Fruit fly (Drosophila melanogaster) whole organism: ENCODE measurements around the gene 7B2.

ENCODE experiments used
- CG8478 ChIP-seq: fragments of >200 bp; optimal IDR thresholded peaks from 2 replicates; lab custom pipeline; 2018; ENCODE audit warnings: inconsistent platforms
- Dll ChIP-seq: fragments of >200 bp; optimal IDR thresholded peaks from 2 replicates; lab custom pipeline; 2017
- EcR ChIP-seq, 2 experiments: fragments of >200 bp; optimal IDR thresholded peaks; 2 replicates each; lab custom pipeline; 2017; ENCODE audit warnings: missing biosample characterization in 2 of 2, missing genetic modification characterization in 2 of 2, missing genetic modification reagents in 2 of 2
- pan ChIP-seq: fragments of >200 bp; optimal IDR thresholded peaks from 2 replicates; lab custom pipeline; 2017
- psq ChIP-seq: fragments of >200 bp; optimal IDR thresholded peaks from 2 replicates; lab custom pipeline; 2017
- usp ChIP-seq: fragments of >200 bp; optimal IDR thresholded peaks from 2 replicates; lab custom pipeline; 2017; ENCODE audit warnings: missing biosample characterization, missing genetic modification characterization, mixed read lengths

Gene 7B2

DNA sequence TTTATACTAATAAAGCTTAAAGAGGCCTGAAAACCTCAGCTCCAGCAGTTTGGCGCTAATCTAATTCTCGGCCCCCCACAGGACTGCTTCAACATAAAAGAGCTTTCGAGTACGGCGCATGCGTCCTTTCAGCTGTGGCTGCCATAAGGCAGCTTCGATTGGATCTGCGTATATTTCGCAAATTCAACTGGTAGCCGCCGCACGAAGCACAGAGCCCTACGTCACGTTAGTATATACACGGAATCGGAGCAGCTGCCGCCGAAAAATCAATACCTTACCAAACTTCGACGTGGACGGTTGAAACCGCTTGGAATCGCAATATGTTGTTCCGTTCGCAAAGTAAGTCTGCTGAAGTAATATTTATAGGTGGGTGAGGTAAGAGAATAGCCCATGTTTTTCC lies at the start of gene 7B2:
7B2 (plus strand) TSS at position 169 of the 400 bp plus-strand sequence.
- TF ChIP-seq usp (GFP tag; lab: Kevin White, UChicago) (no peak), pan (lab: Kevin White, UChicago) (no peak)

dm6 chr3R:5327911-5328310 lies 48.7 kb upstream of the 7B2 start:
- TF ChIP-seq psq (lab: Kevin White, UChicago) (no peak), CG8478 (lab: Kevin White, UChicago) (no peak), usp (GFP tag; lab: Kevin White, UChicago) (no peak), EcR (GFP tag; optimal IDR thresholded peaks at IDR 0.05; lab: Kevin White, UChicago) (no peak), pan (lab: Kevin White, UChicago) (no peak), Dll (no peak)

dm6 chr3R:5330338-5330737 lies 46.2 kb upstream of the 7B2 start:
- TF ChIP-seq pan (lab: Kevin White, UChicago) = no peak
- TF ChIP-seq EcR (GFP tag; optimal IDR thresholded peaks at IDR 0.05; lab: Kevin White, UChicago) = no peak
- TF ChIP-seq CG8478 (lab: Kevin White, UChicago) = no peak
- no peak for TF ChIP-seq usp (GFP tag; lab: Kevin White, UChicago)

- TF ChIP-seq pan (lab: Kevin White, UChicago) = peak; percentile 65
- TF ChIP-seq usp (GFP tag; lab: Kevin White, UChicago) = no peak
- no peak for TF ChIP-seq psq (lab: Kevin White, UChicago)
- TF ChIP-seq CG8478 (lab: Kevin White, UChicago) = no peak
- no peak for TF ChIP-seq EcR (GFP tag; optimal IDR thresholded peaks at IDR 0.05; lab: Kevin White, UChicago)
- no peak for TF ChIP-seq Dll
Measured at dm6 chr3R:5331764-5332405, 44.7 kb upstream of the 7B2 start.

DNA sequence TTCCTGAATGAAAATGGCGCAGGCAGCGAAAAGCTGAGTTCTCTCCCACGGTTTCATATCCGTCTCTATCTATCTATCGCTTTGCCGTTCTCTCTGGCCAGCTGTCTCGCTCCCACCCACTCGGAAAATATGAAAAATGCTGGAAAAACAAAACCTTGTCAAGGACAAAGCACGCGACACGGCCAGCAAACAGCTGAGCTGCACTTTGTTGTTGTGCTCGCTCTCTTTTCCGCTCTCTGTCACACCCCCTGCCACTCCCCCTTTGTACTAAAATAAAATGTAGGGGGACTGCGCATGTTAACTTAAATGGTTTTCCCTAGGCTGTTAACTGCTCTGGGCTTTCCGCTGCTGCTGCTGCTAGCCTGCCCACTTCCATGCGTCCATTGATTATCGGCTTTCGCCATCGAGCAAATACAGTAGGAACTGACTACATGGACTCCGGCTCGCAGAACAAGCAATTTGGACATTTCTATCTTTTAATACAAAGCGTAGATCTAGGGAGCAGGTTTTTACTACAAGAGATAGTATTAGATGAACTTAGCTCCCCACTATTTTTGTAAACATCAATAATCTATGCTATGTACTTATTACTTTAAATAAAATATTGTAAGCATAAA lies 29.8 kb upstream of the 7B2 start:
- TF ChIP-seq CG8478 (lab: Kevin White, UChicago) = no peak
- TF ChIP-seq psq (lab: Kevin White, UChicago) = no peak
- TF ChIP-seq EcR (GFP tag; optimal IDR thresholded peaks at IDR 0.05; lab: Kevin White, UChicago) = no peak
- TF ChIP-seq Dll = no peak
- no peak for TF ChIP-seq pan (lab: Kevin White, UChicago)
- no peak for TF ChIP-seq usp (GFP tag; lab: Kevin White, UChicago)

dm6 chr3R:5350393-5350972 lies 26.1 kb upstream of the 7B2 start, which contains the start of gene mtd:
TSS of gene mtd (minus strand) at chr3R:5350443.
- TF ChIP-seq CG8478 (lab: Kevin White, UChicago) (no peak), psq (lab: Kevin White, UChicago) (no peak), usp (GFP tag; lab: Kevin White, UChicago) (no peak), EcR (GFP tag; optimal IDR thresholded peaks at IDR 0.05; lab: Kevin White, UChicago) (no peak), Dll (no peak), pan (lab: Kevin White, UChicago) (no peak)

DNA sequence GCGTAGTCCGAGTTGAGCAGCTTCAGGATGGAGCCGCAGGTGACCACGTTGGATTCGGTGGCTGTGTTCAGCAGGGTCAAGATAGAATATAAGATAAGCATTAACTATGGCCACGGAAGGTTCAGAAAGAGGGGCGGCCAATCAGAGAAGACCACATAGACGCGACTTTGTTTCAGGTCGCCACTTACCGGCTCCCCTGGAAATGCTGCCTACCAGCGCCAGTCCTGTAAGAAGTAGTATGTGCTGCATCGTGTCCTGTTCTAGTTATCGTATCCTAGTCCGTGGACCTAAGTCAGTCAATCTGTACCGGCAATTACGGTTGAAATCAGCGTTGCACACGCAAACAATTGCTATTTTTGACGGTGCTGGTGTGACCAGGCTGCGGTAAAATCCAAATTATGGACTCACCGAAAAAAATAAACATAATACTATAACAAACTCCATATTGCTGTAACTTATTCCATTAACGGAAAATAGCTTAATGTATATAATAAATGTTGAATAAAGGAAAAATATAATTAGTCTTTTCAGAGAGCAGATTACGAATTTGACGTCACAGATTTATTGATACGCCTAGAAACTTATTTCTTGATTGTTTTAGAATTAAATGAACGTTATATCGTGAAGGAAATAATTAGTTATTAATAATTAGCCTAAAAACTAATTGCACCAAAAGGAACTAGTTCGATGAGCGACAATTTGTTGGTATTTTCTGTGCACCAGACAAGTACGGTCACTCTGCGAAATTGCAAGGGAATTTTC lies 22.0 kb upstream of the 7B2 start, which contains the start of the genes CG11999 and CG1161:
CG11999 (minus strand) TSS at position 375 of the 762 bp plus-strand sequence.
CG1161 (plus strand) TSS at position 720 of the 762 bp plus-strand sequence.
- TF ChIP-seq psq (lab: Kevin White, UChicago) (no peak), EcR (GFP tag; optimal IDR thresholded peaks at IDR 0.05; lab: Kevin White, UChicago) (no peak), CG8478 (lab: Kevin White, UChicago) (no peak), pan (lab: Kevin White, UChicago) (no peak), usp (GFP tag; lab: Kevin White, UChicago) (no peak), Dll (no peak)

- TF ChIP-seq pan (lab: Kevin White, UChicago) (no peak), CG8478 (lab: Kevin White, UChicago) (no peak), usp (GFP tag; lab: Kevin White, UChicago) (no peak), Dll (no peak), EcR (GFP tag; optimal IDR thresholded peaks at IDR 0.05; lab: Kevin White, UChicago) (no peak), psq (lab: Kevin White, UChicago) (no peak)
Measured at dm6 chr3R:5355135-5355493, 21.5 kb upstream of the 7B2 start.

dm6 chr3R:5357935-5358414 lies 18.6 kb upstream of the 7B2 start, which contains the start of gene Prosbeta7:
TSS of gene Prosbeta7 (minus strand) at chr3R:5358364.
- TF ChIP-seq EcR (GFP tag; optimal IDR thresholded peaks at IDR 0.05; lab: Kevin White, UChicago) = no peak
- TF ChIP-seq pan (lab: Kevin White, UChicago) = no peak
- TF ChIP-seq CG8478 (lab: Kevin White, UChicago) = no peak
- TF ChIP-seq usp (GFP tag; lab: Kevin White, UChicago) = no peak
- no peak for TF ChIP-seq Dll
- no peak for TF ChIP-seq psq (lab: Kevin White, UChicago)

DNA sequence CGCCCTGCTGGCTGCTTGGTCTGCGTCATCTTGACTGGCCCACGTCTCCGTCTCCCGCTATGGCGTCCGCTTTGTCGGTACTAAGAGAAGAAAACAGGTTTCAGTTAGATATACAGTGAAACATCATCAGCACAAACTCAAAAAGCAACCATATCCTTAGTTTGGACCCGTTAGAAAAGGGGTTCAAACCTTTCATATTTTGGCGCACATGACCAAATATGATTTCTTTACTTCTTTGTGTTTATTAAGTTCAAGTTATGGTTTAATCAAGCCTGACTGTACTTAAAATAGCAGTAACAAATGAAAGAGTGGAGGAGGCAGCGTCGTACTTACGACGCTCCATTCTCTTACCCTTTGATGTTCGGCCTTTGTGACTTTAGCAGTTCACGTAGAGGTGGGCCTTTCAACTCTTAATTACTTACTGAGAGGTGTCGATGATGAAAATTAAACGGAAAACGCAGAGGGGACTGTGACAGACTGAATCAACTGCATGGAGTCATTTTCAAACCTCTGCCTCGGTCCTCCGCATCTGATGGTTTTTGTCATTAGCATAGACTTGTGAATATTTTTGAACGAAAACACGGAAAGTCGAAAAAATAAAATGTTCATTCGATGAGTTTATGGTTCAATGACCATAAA lies 14.8 kb upstream of the 7B2 start:
- TF ChIP-seq Dll = no peak
- TF ChIP-seq pan (lab: Kevin White, UChicago) = no peak

dm6 chr3R:5363412-5363811 lies 13.2 kb upstream of the 7B2 start:
- TF ChIP-seq usp (GFP tag; lab: Kevin White, UChicago) (no peak), CG8478 (lab: Kevin White, UChicago) (no peak), psq (lab: Kevin White, UChicago) (no peak), pan (lab: Kevin White, UChicago) (no peak), EcR (GFP tag; optimal IDR thresholded peaks at IDR 0.05; lab: Kevin White, UChicago) (no peak), Dll (no peak)
